Fruit fly (Drosophila melanogaster) whole organism, embryonic: ENCODE measurements around the gene Sfp78E.

Experiments
- Blimp-1 ChIP-seq: fragments of 200-800 bp; sonication (Bioruptor generic); optimal IDR thresholded peaks from 3 replicates; lab custom pipeline; 2018; ENCODE audit warnings: missing biosample characterization, missing genetic modification characterization, mild to moderate bottlenecking, moderate library complexity, missing genetic modification reagents
- C15 ChIP-seq: fragments of 200-800 bp; sonication (Bioruptor generic); IDR thresholded peaks from 3 replicates; pipeline ENCODE4 v1.3.6; 2022; ENCODE audit warnings: missing biosample characterization, missing genetic modification characterization
- CG10959 ChIP-seq: fragments of 200-800 bp; sonication (Bioruptor generic); IDR thresholded peaks from 2 replicates; pipeline ENCODE4 v1.3.6; 2022; ENCODE audit warnings: missing biosample characterization, missing genetic modification characterization
- CG13424 ChIP-seq: fragments of 200-800 bp; sonication (Bioruptor generic); optimal IDR thresholded peaks from 2 replicates; lab custom pipeline; 2019; ENCODE audit warnings: missing biosample characterization, mild to moderate bottlenecking, missing genetic modification characterization, moderate library complexity
- CG14014 ChIP-seq: fragments of 200-800 bp; sonication (Bioruptor generic); IDR thresholded peaks from 2 replicates; pipeline ENCODE4 v1.3.6; 2022; ENCODE audit warnings: missing biosample characterization, missing genetic modification characterization
- CG14710 ChIP-seq: fragments of 200-800 bp; sonication (Bioruptor generic); optimal IDR thresholded peaks from 3 replicates; lab custom pipeline; 2019; ENCODE audit warnings: missing biosample characterization, mild to moderate bottlenecking, missing genetic modification characterization, moderate library complexity
- CG1529 ChIP-seq: fragments of 200-800 bp; sonication (Bioruptor generic); optimal IDR thresholded peaks from 3 replicates; lab custom pipeline; 2018; ENCODE audit warnings: missing biosample characterization, missing genetic modification characterization
- CG15479 ChIP-seq: fragments of 200-800 bp; sonication (Bioruptor generic); optimal IDR thresholded peaks from 3 replicates; lab custom pipeline; 2019; ENCODE audit warnings: missing biosample characterization, mild to moderate bottlenecking, missing genetic modification characterization, moderate library complexity
- CG15601 ChIP-seq: fragments of 200-800 bp; sonication (Bioruptor generic); optimal IDR thresholded peaks from 3 replicates; lab custom pipeline; 2019; ENCODE audit warnings: missing biosample characterization, mild to moderate bottlenecking, missing genetic modification characterization, moderate library complexity
- CG15696 ChIP-seq: fragments of 200-800 bp; sonication (Bioruptor generic); optimal IDR thresholded peaks from 2 replicates; lab custom pipeline; 2019; ENCODE audit warnings: missing biosample characterization, mild to moderate bottlenecking, missing genetic modification characterization, moderate library complexity
- CG18764 ChIP-seq: fragments of 200-800 bp; sonication (Bioruptor generic); optimal IDR thresholded peaks from 3 replicates; lab custom pipeline; 2016; ENCODE audit warnings: missing biosample characterization, missing genetic modification characterization
- CG33557 ChIP-seq: fragments of 200-800 bp; sonication (Bioruptor generic); optimal IDR thresholded peaks from 2 replicates; lab custom pipeline; 2019; ENCODE audit warnings: missing biosample characterization, mild to moderate bottlenecking, missing genetic modification characterization, moderate library complexity
- CG34224 ChIP-seq: fragments of 200-800 bp; sonication (Bioruptor generic); IDR thresholded peaks from 3 replicates; pipeline ENCODE4 v1.3.6; 2022; ENCODE audit warnings: missing biosample characterization, missing genetic modification characterization; ENCODE audit not compliant: partially characterized antibody
- CG4424 ChIP-seq: fragments of 200-800 bp; sonication (Bioruptor generic); optimal IDR thresholded peaks from 3 replicates; lab custom pipeline; 2016; ENCODE audit warnings: missing biosample characterization, missing genetic modification characterization
- CG7928 ChIP-seq: fragments of 200-800 bp; sonication (Bioruptor generic); optimal IDR thresholded peaks from 2 replicates; lab custom pipeline; 2017; ENCODE audit warnings: missing biosample characterization, mild to moderate bottlenecking, missing genetic modification characterization
- CG8359 ChIP-seq: fragments of 200-800 bp; sonication (Bioruptor generic); optimal IDR thresholded peaks from 2 replicates; lab custom pipeline; 2017; ENCODE audit warnings: missing biosample characterization, mild to moderate bottlenecking, missing genetic modification characterization, borderline replicate concordance
- CG8924 ChIP-seq: fragments of 200-800 bp; optimal IDR thresholded peaks from 3 replicates; lab custom pipeline; 2019; ENCODE audit warnings: missing biosample characterization, mild to moderate bottlenecking, missing genetic modification characterization, moderate library complexity
- CG8944 ChIP-seq: fragments of 200-800 bp; sonication (Bioruptor generic); optimal IDR thresholded peaks from 3 replicates; lab custom pipeline; 2016; ENCODE audit warnings: missing biosample characterization, missing genetic modification characterization
- CG9727 ChIP-seq: fragments of 200-800 bp; sonication (Bioruptor generic); optimal IDR thresholded peaks from 3 replicates; lab custom pipeline; 2017; ENCODE audit warnings: missing biosample characterization, mild to moderate bottlenecking, missing genetic modification characterization
- Camta ChIP-seq: fragments of 200-800 bp; sonication (Bioruptor generic); optimal IDR thresholded peaks from 2 replicates; lab custom pipeline; 2016; ENCODE audit warnings: missing biosample characterization, missing genetic modification characterization
- CoRest ChIP-seq: fragments of 200-800 bp; sonication (Bioruptor generic); optimal IDR thresholded peaks from 3 replicates; lab custom pipeline; 2018; ENCODE audit warnings: missing biosample characterization, mild to moderate bottlenecking, missing genetic modification characterization, moderate library complexity
- Dbx ChIP-seq: fragments of 200-800 bp; sonication (Bioruptor generic); IDR thresholded peaks from 3 replicates; pipeline ENCODE4 v1.3.6; 2022; ENCODE audit warnings: missing biosample characterization, missing genetic modification characterization
- Eip74EF ChIP-seq, 2 experiments: fragments of 200-800 bp in 1 of 2; fragments of >200 bp in 1 of 2; sonication (Bioruptor generic) in 1 of 2; optimal IDR thresholded peaks; 2 replicates each; lab custom pipeline; 2017 to 2019; ENCODE audit warnings: missing biosample characterization in 2 of 2, missing genetic modification characterization in 2 of 2, mild to moderate bottlenecking in 1 of 2, moderate library complexity in 1 of 2
- Ets65A ChIP-seq: fragments of 200-800 bp; sonication (Bioruptor generic); peaks from one replicate; lab custom pipeline; 2016; ENCODE audit warnings: missing biosample characterization, missing genetic modification characterization
- Hey ChIP-seq: fragments of 200-800 bp; sonication (Bioruptor generic); optimal IDR thresholded peaks from 3 replicates; lab custom pipeline; 2018; ENCODE audit warnings: missing biosample characterization, mild to moderate bottlenecking, missing genetic modification characterization
- Mad ChIP-seq: fragments of 200-800 bp; sonication (Bioruptor generic); optimal IDR thresholded peaks from 2 replicates; lab custom pipeline; 2016; ENCODE audit warnings: missing biosample characterization, missing genetic modification characterization
- Max ChIP-seq: fragments of 200-800 bp; sonication (Bioruptor generic); optimal IDR thresholded peaks from 2 replicates; lab custom pipeline; 2016; ENCODE audit warnings: missing biosample characterization, mild to moderate bottlenecking, missing genetic modification characterization
- Mrtf ChIP-seq: fragments of 200-800 bp; sonication (Bioruptor generic); IDR thresholded peaks from 3 replicates; pipeline ENCODE4 v1.3.6; 2022; ENCODE audit warnings: missing biosample characterization, missing genetic modification characterization
- Nf-YA ChIP-seq: fragments of 200-800 bp; sonication (Bioruptor generic); IDR thresholded peaks from 2 replicates; pipeline ENCODE4 v1.3.6; 2022; ENCODE audit warnings: missing biosample characterization, missing genetic modification characterization
- Opbp ChIP-seq: fragments of 200-800 bp; sonication (Bioruptor generic); IDR thresholded peaks from 3 replicates; pipeline ENCODE4 v1.3.6; 2022; ENCODE audit warnings: missing biosample characterization, missing genetic modification characterization; ENCODE audit not compliant: partially characterized antibody
- Xbp1 ChIP-seq: fragments of 200-800 bp; sonication (Bioruptor generic); optimal IDR thresholded peaks from 3 replicates; lab custom pipeline; 2016; ENCODE audit warnings: missing biosample characterization, mild to moderate bottlenecking, missing genetic modification characterization
- bowl ChIP-seq: fragments of 200-800 bp; sonication (Bioruptor generic); IDR thresholded peaks from 2 replicates; pipeline ENCODE4 v1.3.6; 2022; ENCODE audit warnings: missing biosample characterization, missing genetic modification characterization
- bsh ChIP-seq, 2 experiments: fragments of 200-800 bp; sonication (Bioruptor generic); optimal IDR thresholded peaks; 2 replicates each; lab custom pipeline; 2017 to 2018; ENCODE audit warnings: mild to moderate bottlenecking in 2 of 2, missing biosample characterization in 2 of 2, missing genetic modification characterization in 2 of 2, moderate library complexity in 1 of 2
- chif ChIP-seq, 2 experiments: fragments of 200-800 bp; sonication (Bioruptor generic); optimal IDR thresholded peaks; 3 replicates each; lab custom pipeline; 2016; ENCODE audit warnings: missing biosample characterization in 2 of 2, missing genetic modification characterization in 2 of 2
- crc ChIP-seq: fragments of 200-800 bp; sonication (Bioruptor generic); optimal IDR thresholded peaks from 2 replicates; lab custom pipeline; 2016; ENCODE audit warnings: missing biosample characterization, missing genetic modification characterization
- dmrt11E ChIP-seq: fragments of 200-800 bp; sonication (Bioruptor generic); optimal IDR thresholded peaks from 3 replicates; lab custom pipeline; 2018; ENCODE audit warnings: missing biosample characterization, mild to moderate bottlenecking, missing genetic modification characterization, moderate library complexity
- hkb ChIP-seq, 2 experiments: fragments of 200-800 bp in 1 of 2; fragments of >200 bp in 1 of 2; sonication (Bioruptor generic) in 1 of 2; IDR thresholded peaks in 1 of 2; optimal IDR thresholded peaks in 1 of 2; 2 replicates each; pipeline versions ENCODE4 v1.3.6 to Lab custom; 2017 to 2022; ENCODE audit warnings: missing biosample characterization in 1 of 2, missing genetic modification characterization in 1 of 2
- lola ChIP-seq, 3 experiments: fragments of >200 bp in 2 of 3; fragments of 200-800 bp in 1 of 3; sonication (Bioruptor generic) in 1 of 3; optimal IDR thresholded peaks; 2 replicates each; lab custom pipeline; 2017 to 2019; ENCODE audit warnings: missing biosample characterization in 3 of 3, missing genetic modification characterization in 3 of 3, mild to moderate bottlenecking in 1 of 3, moderate library complexity in 1 of 3
- nmo ChIP-seq: fragments of 200-800 bp; sonication (Bioruptor generic); optimal IDR thresholded peaks from 2 replicates; lab custom pipeline; 2018; ENCODE audit warnings: missing biosample characterization, mild to moderate bottlenecking, missing genetic modification characterization, moderate library complexity
- phol ChIP-seq: fragments of 200-800 bp; sonication (Bioruptor generic); optimal IDR thresholded peaks from 3 replicates; lab custom pipeline; 2018; ENCODE audit warnings: missing biosample characterization, mild to moderate bottlenecking, missing genetic modification characterization, moderate library complexity
- row ChIP-seq: fragments of 200-800 bp; sonication (Bioruptor generic); IDR thresholded peaks from 3 replicates; pipeline ENCODE4 v1.3.6; 2022; ENCODE audit warnings: missing biosample characterization, missing genetic modification characterization
- sens ChIP-seq: fragments of 200-800 bp; sonication (Bioruptor generic); peaks from one replicate; lab custom pipeline; 2016; ENCODE audit warnings: missing biosample characterization, missing genetic modification characterization
- tin ChIP-seq: fragments of 200-800 bp; sonication (Bioruptor generic); optimal IDR thresholded peaks from 3 replicates; lab custom pipeline; 2016; ENCODE audit warnings: missing biosample characterization, missing genetic modification characterization
- tio ChIP-seq: fragments of 200-800 bp; sonication (Bioruptor generic); optimal IDR thresholded peaks from 2 replicates; lab custom pipeline; 2017; ENCODE audit warnings: missing biosample characterization, missing genetic modification characterization, inconsistent platforms
- toy ChIP-seq: fragments of 200-800 bp; sonication (Bioruptor generic); IDR thresholded peaks from 2 replicates; pipeline ENCODE4 v1.3.6; 2022; ENCODE audit warnings: missing biosample characterization, missing genetic modification characterization
- twi ChIP-seq: fragments of 200-800 bp; optimal IDR thresholded peaks from 2 replicates; lab custom pipeline; 2019; ENCODE audit warnings: missing biosample characterization, mild to moderate bottlenecking, missing genetic modification characterization, moderate library complexity
- unc-4 ChIP-seq: fragments of 200-800 bp; sonication (Bioruptor generic); IDR thresholded peaks from 2 replicates; pipeline ENCODE4 v1.3.6; 2022; ENCODE audit warnings: missing biosample characterization, missing genetic modification characterization; ENCODE audit not compliant: partially characterized antibody

Gene Sfp78E

dm6 chr3L:21727728-21728124, 43.9 kb upstream of the Sfp78E start (continued):
- TF ChIP-seq unc-4 (no peak), phol (tag; lab: Kevin White, UChicago) (no peak), twi (tag; lab: Kevin White, UChicago) (peak; percentile 89), CG18764 (GFP tag; lab: Kevin White, UChicago) (no peak), CG8944 (GFP tag; lab: Kevin White, UChicago) (no peak), chif (GFP tag; optimal IDR thresholded peaks at IDR 0.05; lab: Kevin White, UChicago) (no peak), CG7928 (GFP tag; lab: Kevin White, UChicago) (no peak), CG34224 (GFP tag; lab: Robert Waterston, UW) (no peak), CG14014 (no peak)

DNA sequence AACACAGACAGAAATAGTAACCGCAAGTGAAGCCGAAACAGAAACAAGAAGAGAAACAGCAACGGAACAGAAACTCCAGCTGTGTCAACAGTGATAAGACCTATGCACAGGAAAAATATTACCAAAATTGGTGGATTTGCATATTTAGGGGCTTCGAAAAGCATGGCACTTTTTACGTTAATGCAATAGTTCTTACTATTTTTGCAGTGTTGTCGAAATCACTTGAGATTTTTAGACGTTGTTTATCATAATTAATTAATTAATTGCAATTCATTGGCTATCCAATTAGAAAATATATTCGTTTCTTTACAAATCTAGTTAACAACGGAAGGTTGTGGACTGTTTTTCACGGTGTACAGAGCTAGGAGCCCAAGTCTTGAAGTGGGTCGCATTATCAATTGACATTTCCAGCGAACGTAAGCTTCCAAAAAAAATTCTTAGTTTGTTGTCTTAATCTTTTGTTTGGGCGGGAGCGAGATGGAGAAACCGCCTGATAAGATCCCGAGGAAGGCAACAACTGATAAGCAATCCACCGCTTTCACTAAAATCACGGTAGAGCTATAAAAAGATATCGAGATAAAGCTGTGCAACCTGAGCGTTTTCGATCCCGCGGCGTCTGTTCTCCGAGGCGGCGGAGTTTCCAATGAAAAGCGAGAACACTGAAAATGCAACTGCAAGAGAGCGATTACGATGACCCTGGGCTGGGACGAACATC, 43.3 kb upstream of the Sfp78E start:
- TF ChIP-seq Opbp (no peak), Blimp-1 (GFP tag; lab: Kevin White, UChicago) (peak; percentile 27), Mrtf (GFP tag; lab: Robert Waterston, UW) (no peak), C15 (no peak), lola (GFP tag; optimal IDR thresholded peaks at IDR 0.05; lab: Kevin White, UChicago) (peak in 1 of 3 experiments; percentile 70), bowl (no peak), crc (GFP tag; lab: Kevin White, UChicago) (no peak), Camta (GFP tag; lab: Kevin White, UChicago) (no peak), hkb (optimal IDR thresholded peaks at IDR 0.05; lab: Kevin White, UChicago) (no peak), hkb (GFP tag; IDR thresholded peaks at IDR 0.05; lab: Robert Waterston, UW) (no peak), toy (no peak), dmrt11E (tag; lab: Kevin White, UChicago) (peak; percentile 71), CG8924 (peak; percentile 9), bsh (GFP tag; optimal IDR thresholded peaks at IDR 0.05; lab: Kevin White, UChicago) (peak in 1 of 2 experiments; percentile 58), CoRest (tag; lab: Kevin White, UChicago) (peak; percentile 25), Xbp1 (GFP tag; lab: Kevin White, UChicago) (no peak), CG1529 (GFP tag; lab: Kevin White, UChicago) (peak; percentile 22), CG8359 (GFP tag; lab: Kevin White, UChicago) (peak; percentile 1), Hey (tag; lab: Kevin White, UChicago) (no peak), Mad (GFP tag; lab: Kevin White, UChicago) (no peak), CG15696 (tag; lab: Kevin White, UChicago) (peak; percentile 65), CG9727 (GFP tag; lab: Kevin White, UChicago) (peak; percentile 29), Max (no peak), CG33557 (GFP tag; lab: Kevin White, UChicago) (peak; percentile 31), CG14710 (tag; lab: Kevin White, UChicago) (peak; percentile 51), tio (GFP tag; lab: Kevin White, UChicago) (peak; percentile 18), Ets65A (peak; percentile 58), nmo (GFP tag; lab: Kevin White, UChicago) (peak; percentile 49), CG13424 (tag; lab: Kevin White, UChicago) (peak; percentile 35), CG15601 (tag; lab: Kevin White, UChicago) (peak; percentile 4), tin (GFP tag; lab: Kevin White, UChicago) (peak; percentile 22), Dbx (no peak), CG15479 (GFP tag; lab: Kevin White, UChicago) (peak; percentile 79), CG10959 (GFP tag; lab: Robert Waterston, UW) (peak; percentile 38; the same call in 1 of the 2 replicates), Eip74EF (GFP tag; optimal IDR thresholded peaks at IDR 0.05; lab: Kevin White, UChicago) (no peak), row (GFP tag; lab: Robert Waterston, UW) (peak; percentile 40; the same call in 2 of the 3 replicates), CG4424 (peak; percentile 23), Nf-YA (GFP tag; lab: Robert Waterston, UW) (no peak), sens (GFP tag; lab: Kevin White, UChicago) (peak; percentile 84)
